Worm (Caenorhabditis elegans) whole organism, young adult: ENCODE results near the gene T26C12.2.

Experiments used
- B0035.1 ChIP-seq: sonication (generic microtip); optimal IDR thresholded peaks from 2 replicates; lab custom pipeline; 2016; ENCODE audit warnings: missing genetic modification characterization, mild to moderate bottlenecking, missing compliant biosample characterization, missing genotype, missing genetic modification reagents
- B0336.3 ChIP-seq: fragments of 200-800 bp; sonication (Bioruptor generic); IDR thresholded peaks from 2 replicates; pipeline ENCODE4 v1.3.6; 2022; ENCODE audit warnings: missing genetic modification characterization, missing compliant biosample characterization
- C06A6.2 ChIP-seq: fragments of 200-800 bp; sonication (Bioruptor generic); conservative IDR thresholded peaks from 2 replicates; pipeline ENCODE4 v1.3.6; 2022; ENCODE audit warnings: missing genetic modification characterization, missing compliant biosample characterization
- F22D6.2 ChIP-seq: sonication (generic microtip); optimal IDR thresholded peaks from 2 replicates; lab custom pipeline; 2016; ENCODE audit warnings: mild to moderate bottlenecking, missing genetic modification characterization, missing compliant biosample characterization
- F23B12.7 ChIP-seq: sonication (generic microtip); optimal IDR thresholded peaks from 2 replicates; lab custom pipeline; 2017; ENCODE audit warnings: missing genetic modification characterization, mild to moderate bottlenecking, missing compliant biosample characterization, antibody characterized with exemption, moderate library complexity; ENCODE audit not compliant: insufficient read depth
- F55B11.4 ChIP-seq: sonication (generic microtip); optimal IDR thresholded peaks from 2 replicates; lab custom pipeline; 2016; ENCODE audit warnings: missing compliant biosample characterization, missing genetic modification characterization, borderline replicate concordance; ENCODE audit not compliant: insufficient read depth
- F57C9.4 ChIP-seq: sonication (generic microtip); optimal IDR thresholded peaks from 2 replicates; lab custom pipeline; 2017; ENCODE audit warnings: mild to moderate bottlenecking, missing genetic modification characterization, missing compliant biosample characterization
- T07F8.4 ChIP-seq: sonication (generic microtip); optimal IDR thresholded peaks from 2 replicates; lab custom pipeline; 2016; ENCODE audit warnings: mild to moderate bottlenecking, missing genetic modification characterization, moderate library complexity, missing compliant biosample characterization
- Y53F4B.3 ChIP-seq: fragments of 200-800 bp; sonication (Bioruptor generic); IDR thresholded peaks from 2 replicates; pipeline ENCODE4 v1.3.6; 2022; ENCODE audit warnings: missing genetic modification reagents, missing genetic modification characterization, missing compliant biosample characterization
- Y53G8AR.9 ChIP-seq: fragments of 200-800 bp; sonication (Bioruptor generic); conservative IDR thresholded peaks from 2 replicates; pipeline ENCODE4 v1.3.6; 2022; ENCODE audit warnings: missing genetic modification reagents, missing genetic modification characterization, missing compliant biosample characterization
- ama-1 ChIP-seq, 3 experiments: fragments of 150-350 bp in 1 of 3; sonication (generic microtip) in 2 of 3; optimal IDR thresholded peaks; 2 replicates each; lab custom pipeline; 2014 to 2018; ENCODE audit warnings: missing biosample characterization in 2 of 3, missing genetic modification characterization in 2 of 3, missing genetic modification reagents in 2 of 3
- aptf-3 ChIP-seq: fragments of 200-800 bp; sonication (Bioruptor generic); IDR thresholded peaks from 2 replicates; pipeline ENCODE4 v1.3.6; 2022; ENCODE audit warnings: missing genetic modification characterization, missing compliant biosample characterization
- atf-7 ChIP-seq: sonication (generic microtip); optimal IDR thresholded peaks from 2 replicates; lab custom pipeline; 2017; ENCODE audit warnings: mild to moderate bottlenecking, missing genetic modification characterization, missing compliant biosample characterization
- athp-1 ChIP-seq: sonication (generic microtip); optimal IDR thresholded peaks from 2 replicates; lab custom pipeline; 2017; ENCODE audit warnings: mild to moderate bottlenecking, missing genetic modification characterization, missing compliant biosample characterization
- attf-6 ChIP-seq: fragments of 200-800 bp; sonication (Bioruptor generic); IDR thresholded peaks from 2 replicates; pipeline ENCODE4 v1.3.6; 2022; ENCODE audit warnings: missing genetic modification reagents, missing genetic modification characterization, missing compliant biosample characterization
- bed-1 ChIP-seq: fragments of 200-800 bp; sonication (Bioruptor generic); IDR thresholded peaks from 2 replicates; pipeline ENCODE4 v1.3.6; 2022; ENCODE audit warnings: missing genetic modification reagents, missing genetic modification characterization, missing compliant biosample characterization
- ccch-3 ChIP-seq: fragments of 200-800 bp; sonication (Bioruptor generic); optimal IDR thresholded peaks from 2 replicates; lab custom pipeline; 2018; ENCODE audit warnings: mild to moderate bottlenecking, missing genetic modification characterization, missing compliant biosample characterization
- ceh-100 ChIP-seq: fragments of 200-800 bp; sonication (Bioruptor generic); IDR thresholded peaks from 2 replicates; pipeline ENCODE4 v1.3.6; 2022; ENCODE audit warnings: missing genetic modification reagents, missing genetic modification characterization, missing compliant biosample characterization
- ceh-58 ChIP-seq: fragments of 200-800 bp; sonication (Bioruptor generic); IDR thresholded peaks from 2 replicates; pipeline ENCODE4 v1.3.6; 2022; ENCODE audit warnings: missing genetic modification characterization, missing compliant biosample characterization
- ceh-91 ChIP-seq: fragments of 200-800 bp; sonication (Bioruptor generic); IDR thresholded peaks from 2 replicates; pipeline ENCODE4 v1.3.6; 2022; ENCODE audit warnings: missing genetic modification reagents, missing genetic modification characterization, missing compliant biosample characterization
- chd-7 ChIP-seq: sonication (generic microtip); optimal IDR thresholded peaks from 2 replicates; lab custom pipeline; 2016; ENCODE audit warnings: mild to moderate bottlenecking, missing genetic modification characterization, moderate library complexity, missing compliant biosample characterization
- die-1 ChIP-seq: sonication (generic microtip); optimal IDR thresholded peaks from 2 replicates; lab custom pipeline; 2016; ENCODE audit warnings: missing genotype, mild to moderate bottlenecking, missing genetic modification characterization, missing compliant biosample characterization
- ets-4 ChIP-seq: fragments of 200-800 bp; sonication (Bioruptor generic); optimal IDR thresholded peaks from 2 replicates; lab custom pipeline; 2018; ENCODE audit warnings: mild to moderate bottlenecking, missing genetic modification characterization, missing compliant biosample characterization
- hlh-12 ChIP-seq: sonication (generic microtip); optimal IDR thresholded peaks from 2 replicates; lab custom pipeline; 2016; ENCODE audit warnings: missing genetic modification characterization, missing compliant biosample characterization
- hlh-26 ChIP-seq: fragments of 200-800 bp; sonication (Bioruptor generic); conservative IDR thresholded peaks from 2 replicates; pipeline ENCODE4 v1.3.6; 2022; ENCODE audit warnings: missing genetic modification reagents, missing genetic modification characterization, missing compliant biosample characterization
- hmg-20 ChIP-seq: fragments of 200-800 bp; sonication (Bioruptor generic); IDR thresholded peaks from 2 replicates; pipeline ENCODE4 v1.3.6; 2022; ENCODE audit warnings: missing genetic modification reagents, missing genetic modification characterization, missing compliant biosample characterization
- let-607 ChIP-seq, 2 experiments: fragments of 200-800 bp in 1 of 2; sonication (Bioruptor generic) in 1 of 2; sonication (generic microtip) in 1 of 2; optimal IDR thresholded peaks; 2 replicates each; lab custom pipeline; 2016 to 2018; ENCODE audit warnings: mild to moderate bottlenecking in 2 of 2, missing compliant biosample characterization in 2 of 2, missing genetic modification characterization in 2 of 2, moderate library complexity in 2 of 2, missing genotype in 1 of 2
- lin-35 ChIP-seq, 3 experiments: fragments of 150-350 bp in 2 of 3; sonication (generic microtip) in 1 of 3; optimal IDR thresholded peaks; 2 replicates each; lab custom pipeline; 2014 to 2018; ENCODE audit warnings: missing biosample characterization in 3 of 3, missing genetic modification characterization in 3 of 3, missing genetic modification reagents in 3 of 3
- madf-8 ChIP-seq: fragments of 200-800 bp; sonication (Bioruptor generic); conservative IDR thresholded peaks from 2 replicates; pipeline ENCODE4 v1.3.6; 2022; ENCODE audit warnings: missing genetic modification reagents, missing genetic modification characterization, missing compliant biosample characterization
- mes-4 ChIP-seq: sonication (generic microtip); optimal IDR thresholded peaks from 2 replicates; lab custom pipeline; 2016; ENCODE audit warnings: missing genotype, missing genetic modification characterization, missing compliant biosample characterization
- nfya-1 ChIP-seq: sonication (generic microtip); optimal IDR thresholded peaks from 2 replicates; lab custom pipeline; 2017; ENCODE audit warnings: antibody characterized with exemption, missing compliant biosample characterization, missing genetic modification characterization, borderline replicate concordance; ENCODE audit not compliant: insufficient read depth
- nfya-2 ChIP-seq: fragments of 200-800 bp; sonication (Bioruptor generic); IDR thresholded peaks from 2 replicates; pipeline ENCODE4 v1.3.6; 2022; ENCODE audit warnings: missing genetic modification reagents, missing genetic modification characterization, missing compliant biosample characterization
- nfyb-1 ChIP-seq: fragments of 200-800 bp; sonication (Bioruptor generic); IDR thresholded peaks from 2 replicates; pipeline ENCODE4 v1.3.6; 2022; ENCODE audit warnings: missing genetic modification reagents, missing genetic modification characterization, missing compliant biosample characterization
- nhr-179 ChIP-seq: sonication (generic microtip); optimal IDR thresholded peaks from 2 replicates; lab custom pipeline; 2016; ENCODE audit warnings: mild to moderate bottlenecking, missing genetic modification characterization, missing compliant biosample characterization
- nhr-27 ChIP-seq: fragments of 200-800 bp; sonication (Bioruptor generic); optimal IDR thresholded peaks from 2 replicates; lab custom pipeline; 2018; ENCODE audit warnings: mild to moderate bottlenecking, missing genetic modification characterization, moderate library complexity, missing compliant biosample characterization
- pha-4 ChIP-seq: fragments of 150-350 bp; sonication (generic microtip); optimal IDR thresholded peaks from 2 replicates; lab custom pipeline; 2014; ENCODE audit warnings: missing biosample characterization, missing genetic modification reagents, missing genetic modification characterization
- rcor-1 ChIP-seq: fragments of 200-800 bp; sonication (Bioruptor generic); IDR thresholded peaks from 2 replicates; pipeline ENCODE4 v1.3.6; 2022; ENCODE audit warnings: missing genetic modification reagents, missing genetic modification characterization, missing compliant biosample characterization
- sdz-38 ChIP-seq: sonication (generic microtip); optimal IDR thresholded peaks from 2 replicates; lab custom pipeline; 2016; ENCODE audit warnings: missing genotype, missing genetic modification characterization, missing compliant biosample characterization
- sea-2 ChIP-seq: fragments of 200-800 bp; sonication (Bioruptor generic); IDR thresholded peaks from 2 replicates; pipeline ENCODE4 v1.3.6; 2022; ENCODE audit warnings: missing genetic modification characterization, missing compliant biosample characterization
- snpc-4 ChIP-seq, 5 experiments: fragments of 150-350 bp in 1 of 5; sonication (generic microtip) in 4 of 5; optimal IDR thresholded peaks; 2 replicates each; lab custom pipeline; 2014 to 2018; ENCODE audit warnings: missing genetic modification characterization in 5 of 5, missing biosample characterization in 3 of 5, antibody characterized with exemption in 2 of 5, mild to moderate bottlenecking in 2 of 5, missing compliant biosample characterization in 2 of 5, missing genotype in 2 of 5, moderate library complexity in 2 of 5, missing genetic modification reagents in 1 of 5
- tbp1 ChIP-seq: fragments of 200-800 bp; sonication (Bioruptor generic); optimal IDR thresholded peaks from 2 replicates; lab custom pipeline; 2018; ENCODE audit warnings: mild to moderate bottlenecking, missing genetic modification characterization, missing compliant biosample characterization
- unc-130 ChIP-seq: sonication (generic microtip); optimal IDR thresholded peaks from 2 replicates; lab custom pipeline; 2016; ENCODE audit warnings: missing genetic modification reagents, missing genetic modification characterization, missing compliant biosample characterization
- unc-62 ChIP-seq: fragments of 150-350 bp; optimal IDR thresholded peaks from 2 replicates; lab custom pipeline; 2014; ENCODE audit warnings: missing biosample characterization, missing genetic modification reagents, missing genetic modification characterization
- zfh-2 ChIP-seq: fragments of 200-800 bp; sonication (Bioruptor generic); conservative IDR thresholded peaks from 2 replicates; pipeline ENCODE4 v1.3.6; 2022; ENCODE audit warnings: missing genetic modification reagents, missing genetic modification characterization, missing compliant biosample characterization

The T26C12.2 gene

ce11 chrIV:3296578-3297549 is 31.3 kb upstream of the T26C12.2 start (continued):
- TF ChIP-seq madf-8 (GFP tag; lab: Robert Waterston, UW) (no peak; the same call in 1 of the 2 replicates), nfya-1 (no peak), F23B12.7 (no peak), mes-4 (tag; lab: Kevin White, UChicago) (peak; percentile 50), F57C9.4 (tag; lab: Kevin White, UChicago) (no peak), ama-1 (optimal IDR thresholded peaks at IDR 0.05; lab: Kevin White, UChicago) (no peak), ama-1 (GFP tag; optimal IDR thresholded peaks at IDR 0.05; lab: Kevin White, UChicago) (peak in 1 of 2 experiments; percentile 79), unc-62 (GFP tag; lab: Kevin White, UChicago) (no peak), snpc-4 (GFP tag; optimal IDR thresholded peaks at IDR 0.05; lab: Kevin White, UChicago) (no peak), snpc-4 (tag; optimal IDR thresholded peaks at IDR 0.05; lab: Kevin White, UChicago) (peak in 2 of 4 experiments; percentile 25 to 31), die-1 (tag; lab: Kevin White, UChicago) (peak; percentile 41), attf-6 (GFP tag; lab: Robert Waterston, UW) (0 out of 2 replicates have a peak, but pooled peaks have one; percentile 52), hlh-12 (tag; lab: Kevin White, UChicago) (no peak), Y53G8AR.9 (GFP tag; lab: Robert Waterston, UW) (peak; percentile 61; the same call in 1 of the 2 replicates), T07F8.4 (no peak), bed-1 (GFP tag; lab: Robert Waterston, UW) (no peak), ceh-58 (no peak), athp-1 (peak; percentile 78), pha-4 (tag; lab: Kevin White, UChicago) (no peak), aptf-3 (GFP tag; lab: Robert Waterston, UW) (0 out of 2 replicates have a peak, but pooled peaks have one; percentile 77), zfh-2 (GFP tag; lab: Robert Waterston, UW) (no peak), tbp1 (peak; percentile 34), hlh-26 (GFP tag; lab: Robert Waterston, UW) (no peak), F55B11.4 (tag; lab: Kevin White, UChicago) (no peak), ceh-91 (GFP tag; lab: Robert Waterston, UW) (no peak), sdz-38 (tag; lab: Kevin White, UChicago) (no peak), chd-7 (peak; percentile 51), nhr-179 (no peak), nfya-2 (no peak), ets-4 (GFP tag; lab: Kevin White, UChicago) (no peak), sea-2 (GFP tag; lab: Robert Waterston, UW) (no peak), C06A6.2 (GFP tag; lab: Robert Waterston, UW) (no peak), ccch-3 (GFP tag; lab: Kevin White, UChicago) (no peak), Y53F4B.3 (no peak), nfyb-1 (GFP tag; lab: Robert Waterston, UW) (no peak), rcor-1 (GFP tag; lab: Robert Waterston, UW) (no peak), atf-7 (tag; lab: Kevin White, UChicago) (peak; percentile 39), nhr-27 (tag; lab: Kevin White, UChicago) (peak; percentile 69), B0336.3 (GFP tag; lab: Robert Waterston, UW) (peak; percentile 82), unc-130 (GFP tag; lab: Kevin White, UChicago) (peak; percentile 11), lin-35 (GFP tag; optimal IDR thresholded peaks at IDR 0.05; lab: Kevin White, UChicago) (peak in 2 of 3 experiments; percentile 24 to 31), let-607 (tag; optimal IDR thresholded peaks at IDR 0.05; lab: Kevin White, UChicago) (no peak), ceh-100 (no peak), B0035.1 (peak; percentile 2), F22D6.2 (no peak), hmg-20 (GFP tag; lab: Robert Waterston, UW) (no peak)
